Fruit fly (Drosophila melanogaster) whole organism, prepupa: ENCODE results near the gene Cpr66Cb.

Source experiments
- Blimp-1 ChIP-seq: fragments of 200-800 bp; sonication (Bioruptor generic); optimal IDR thresholded peaks from 3 replicates; lab custom pipeline; 2017; ENCODE audit warnings: missing biosample characterization, missing genetic modification characterization, mild to moderate bottlenecking, moderate library complexity, missing genetic modification reagents
- CG10669 ChIP-seq: fragments of 200-800 bp; sonication (Bioruptor generic); optimal IDR thresholded peaks from 3 replicates; lab custom pipeline; 2018; ENCODE audit warnings: missing biosample characterization, mild to moderate bottlenecking, missing genetic modification characterization, moderate library complexity
- CG11294 ChIP-seq: fragments of 200-800 bp; sonication (Bioruptor generic); IDR thresholded peaks from 2 replicates; pipeline ENCODE4 v1.3.6; 2022; ENCODE audit warnings: missing biosample characterization, missing genetic modification characterization
- CG11902 ChIP-seq: fragments of 200-800 bp; sonication (Bioruptor generic); optimal IDR thresholded peaks from 3 replicates; lab custom pipeline; 2016; ENCODE audit warnings: missing biosample characterization, missing genetic modification characterization
- CG15336 ChIP-seq: fragments of 200-800 bp; sonication (Bioruptor generic); IDR thresholded peaks from 2 replicates; pipeline ENCODE4 v1.3.6; 2022; ENCODE audit warnings: missing biosample characterization, missing genetic modification characterization
- CG1621 ChIP-seq: fragments of 200-800 bp; sonication (Bioruptor generic); optimal IDR thresholded peaks from 3 replicates; lab custom pipeline; 2018; ENCODE audit warnings: missing biosample characterization, mild to moderate bottlenecking, missing genetic modification characterization
- CG3032 ChIP-seq: fragments of 200-800 bp; optimal IDR thresholded peaks from 2 replicates; lab custom pipeline; 2019; ENCODE audit warnings: missing biosample characterization, mild to moderate bottlenecking, missing genetic modification characterization, moderate library complexity
- CG32006 ChIP-seq: fragments of 200-800 bp; sonication (Bioruptor generic); optimal IDR thresholded peaks from 3 replicates; lab custom pipeline; 2017; ENCODE audit warnings: missing biosample characterization, mild to moderate bottlenecking, missing genetic modification characterization
- CG34406 ChIP-seq: fragments of 200-800 bp; sonication (Bioruptor generic); optimal IDR thresholded peaks from 3 replicates; lab custom pipeline; 2016; ENCODE audit warnings: missing biosample characterization, missing genetic modification characterization
- CG3919 ChIP-seq: fragments of 200-800 bp; sonication (Bioruptor generic); optimal IDR thresholded peaks from 3 replicates; lab custom pipeline; 2016; ENCODE audit warnings: missing biosample characterization, missing genetic modification characterization
- CG6854 ChIP-seq: fragments of 200-800 bp; sonication (Bioruptor generic); optimal IDR thresholded peaks from 2 replicates; lab custom pipeline; 2017; ENCODE audit warnings: missing biosample characterization, mild to moderate bottlenecking, missing genetic modification characterization
- CG8319 ChIP-seq: fragments of 200-800 bp; sonication (Bioruptor generic); optimal IDR thresholded peaks from 3 replicates; lab custom pipeline; 2016; ENCODE audit warnings: missing biosample characterization, missing genetic modification characterization
- CG8632 ChIP-seq: fragments of 200-800 bp; sonication (Bioruptor generic); optimal IDR thresholded peaks from 3 replicates; lab custom pipeline; 2016; ENCODE audit warnings: missing biosample characterization, missing genetic modification characterization
- Eip75B ChIP-seq: fragments of 200-800 bp; sonication (Bioruptor generic); optimal IDR thresholded peaks from 3 replicates; lab custom pipeline; 2016; ENCODE audit warnings: missing biosample characterization, missing genetic modification characterization
- Eip78C ChIP-seq: fragments of 200-800 bp; sonication (Bioruptor generic); peaks from one replicate; lab custom pipeline; 2016; ENCODE audit warnings: missing biosample characterization, missing genetic modification characterization
- Eip93F ChIP-seq: fragments of 200-800 bp; sonication (Bioruptor generic); optimal IDR thresholded peaks from 2 replicates; lab custom pipeline; 2016; ENCODE audit warnings: missing biosample characterization, mild to moderate bottlenecking, missing genetic modification characterization
- Ets21C ChIP-seq: fragments of 200-800 bp; sonication (Bioruptor generic); optimal IDR thresholded peaks from 3 replicates; lab custom pipeline; 2016; ENCODE audit warnings: missing biosample characterization, missing genetic modification characterization
- Ets96B ChIP-seq: fragments of 200-800 bp; optimal IDR thresholded peaks from 2 replicates; lab custom pipeline; 2019; ENCODE audit warnings: missing biosample characterization, mild to moderate bottlenecking, missing genetic modification characterization, moderate library complexity
- Gug ChIP-seq: fragments of 200-800 bp; sonication (Bioruptor generic); IDR thresholded peaks from 2 replicates; pipeline ENCODE4 v1.3.6; 2022; ENCODE audit warnings: missing biosample characterization, missing genetic modification characterization
- Hr38 ChIP-seq: sonication (Bioruptor generic); optimal IDR thresholded peaks from 2 replicates; lab custom pipeline; 2016; ENCODE audit warnings: missing biosample characterization, missing genetic modification characterization
- Hr39 ChIP-seq: fragments of 200-800 bp; sonication (Bioruptor generic); optimal IDR thresholded peaks from 2 replicates; lab custom pipeline; 2016; ENCODE audit warnings: missing biosample characterization, missing genetic modification characterization
- Hr4 ChIP-seq: fragments of 200-800 bp; sonication (Bioruptor generic); optimal IDR thresholded peaks from 3 replicates; lab custom pipeline; 2016; ENCODE audit warnings: missing biosample characterization, missing genetic modification characterization
- Lpt ChIP-seq: fragments of 200-800 bp; sonication (Bioruptor generic); optimal IDR thresholded peaks from 3 replicates; lab custom pipeline; 2016; ENCODE audit warnings: missing biosample characterization, missing genetic modification characterization
- Met ChIP-seq: fragments of 200-800 bp; sonication (Bioruptor generic); optimal IDR thresholded peaks from 3 replicates; lab custom pipeline; 2016; ENCODE audit warnings: missing biosample characterization, missing genetic modification characterization
- Smox ChIP-seq: fragments of 200-800 bp; sonication (Bioruptor generic); optimal IDR thresholded peaks from 3 replicates; lab custom pipeline; 2016; ENCODE audit warnings: missing biosample characterization, missing genetic modification characterization
- Sox102F ChIP-seq: fragments of 200-800 bp; sonication (Bioruptor generic); optimal IDR thresholded peaks from 2 replicates; lab custom pipeline; 2016; ENCODE audit warnings: missing biosample characterization, mild to moderate bottlenecking, missing genetic modification characterization
- Sox14 ChIP-seq: fragments of 200-800 bp; sonication (Bioruptor generic); optimal IDR thresholded peaks from 3 replicates; lab custom pipeline; 2016; ENCODE audit warnings: missing biosample characterization, missing genetic modification characterization
- achi ChIP-seq: fragments of 200-800 bp; sonication (Bioruptor generic); optimal IDR thresholded peaks from 3 replicates; lab custom pipeline; 2016; ENCODE audit warnings: missing biosample characterization, missing genetic modification characterization
- acj6 ChIP-seq: fragments of 200-800 bp; sonication (Bioruptor generic); optimal IDR thresholded peaks from 3 replicates; lab custom pipeline; 2016; ENCODE audit warnings: missing biosample characterization, missing genetic modification characterization
- cyc ChIP-seq: fragments of 200-800 bp; sonication (Bioruptor generic); optimal IDR thresholded peaks from 3 replicates; lab custom pipeline; 2016; ENCODE audit warnings: missing biosample characterization, missing genetic modification characterization
- dac ChIP-seq: fragments of 200-800 bp; sonication (Bioruptor generic); optimal IDR thresholded peaks from 2 replicates; lab custom pipeline; 2017; ENCODE audit warnings: missing biosample characterization, mild to moderate bottlenecking, missing genetic modification characterization
- eg ChIP-seq: fragments of 200-800 bp; sonication (Bioruptor generic); IDR thresholded peaks from 3 replicates; pipeline ENCODE4 v1.3.6; 2022; ENCODE audit warnings: missing biosample characterization, missing genetic modification characterization
- esn ChIP-seq: fragments of 200-800 bp; sonication (Bioruptor generic); optimal IDR thresholded peaks from 2 replicates; lab custom pipeline; 2016; ENCODE audit warnings: missing biosample characterization, mild to moderate bottlenecking, missing genetic modification characterization, moderate library complexity
- fd85E ChIP-seq: fragments of 200-800 bp; sonication (Bioruptor generic); optimal IDR thresholded peaks from 3 replicates; lab custom pipeline; 2016; ENCODE audit warnings: missing biosample characterization, missing genetic modification characterization
- fkh ChIP-seq: fragments of 200-800 bp; sonication (Bioruptor generic); optimal IDR thresholded peaks from 3 replicates; lab custom pipeline; 2017; ENCODE audit warnings: missing biosample characterization, mild to moderate bottlenecking, missing genetic modification characterization, moderate library complexity
- lz ChIP-seq: fragments of 200-800 bp; sonication (Bioruptor generic); optimal IDR thresholded peaks from 3 replicates; lab custom pipeline; 2016; ENCODE audit warnings: missing biosample characterization, missing genetic modification characterization
- net ChIP-seq: fragments of 200-800 bp; sonication (Bioruptor generic); optimal IDR thresholded peaks from 3 replicates; lab custom pipeline; 2016; ENCODE audit warnings: missing biosample characterization, missing genetic modification characterization
- salr ChIP-seq, 2 experiments: fragments of 200-800 bp; sonication (Bioruptor generic); optimal IDR thresholded peaks; 3 replicates each; lab custom pipeline; 2016 to 2018; ENCODE audit warnings: missing biosample characterization in 2 of 2, missing genetic modification characterization in 2 of 2, mild to moderate bottlenecking in 1 of 2
- ss ChIP-seq, 2 experiments: fragments of 200-800 bp; sonication (Bioruptor generic); optimal IDR thresholded peaks; 2 replicates in 1 of 2; 3 replicates in 1 of 2; lab custom pipeline; 2017 to 2018; ENCODE audit warnings: mild to moderate bottlenecking in 2 of 2, missing biosample characterization in 2 of 2, missing genetic modification characterization in 2 of 2, moderate library complexity in 1 of 2
- svp ChIP-seq: fragments of 200-800 bp; sonication (Bioruptor generic); peaks from one replicate; lab custom pipeline; 2016; ENCODE audit warnings: missing biosample characterization, missing genetic modification characterization
- topi ChIP-seq: fragments of 200-800 bp; sonication (Bioruptor generic); optimal IDR thresholded peaks from 3 replicates; lab custom pipeline; 2016; ENCODE audit warnings: missing biosample characterization, missing genetic modification characterization

Cpr66Cb gene

dm6 chr3L:8370922-8371321 lies 34.5 kb downstream of the Cpr66Cb start (continued):
- TF ChIP-seq CG11902 = no peak
- TF ChIP-seq fd85E (GFP tag; lab: Kevin White, UChicago) = no peak
- TF ChIP-seq Lpt (GFP tag; lab: Kevin White, UChicago) = no peak
- TF ChIP-seq fkh (GFP tag; lab: Kevin White, UChicago) = no peak
- peak; percentile 4 for TF ChIP-seq CG8632
- TF ChIP-seq dac (GFP tag; lab: Kevin White, UChicago) = no peak
- peak; percentile 64 for TF ChIP-seq topi (GFP tag; lab: Kevin White, UChicago)
- TF ChIP-seq ss (GFP tag; optimal IDR thresholded peaks at IDR 0.05; lab: Kevin White, UChicago) = no peak
- TF ChIP-seq net = no peak
- TF ChIP-seq Eip93F (GFP tag; lab: Kevin White, UChicago) = no peak
- peak; percentile 80 for TF ChIP-seq Eip78C (GFP tag; lab: Kevin White, UChicago)
- no peak for TF ChIP-seq CG10669 (GFP tag; lab: Kevin White, UChicago)
- TF ChIP-seq Hr4 (GFP tag; lab: Kevin White, UChicago) = no peak
- TF ChIP-seq lz (GFP tag; lab: Kevin White, UChicago) = peak; percentile 57
- no peak for TF ChIP-seq Eip75B (GFP tag; lab: Kevin White, UChicago)
- TF ChIP-seq achi (GFP tag; lab: Kevin White, UChicago) = no peak
- TF ChIP-seq esn (GFP tag; lab: Kevin White, UChicago) = peak; percentile 61
- TF ChIP-seq acj6 = peak; percentile 10
- TF ChIP-seq CG3032 = no peak
- TF ChIP-seq Sox102F (GFP tag; lab: Kevin White, UChicago) = peak; percentile 70
- no peak for TF ChIP-seq eg (GFP tag; lab: Robert Waterston, UW)
- TF ChIP-seq Sox14 (GFP tag; lab: Kevin White, UChicago) = peak; percentile 44
- TF ChIP-seq CG8319 (GFP tag; lab: Kevin White, UChicago) = no peak
- peak; percentile 51 for TF ChIP-seq cyc (GFP tag; lab: Kevin White, UChicago)

- TF ChIP-seq svp (GFP tag; lab: Kevin White, UChicago) (peak; percentile 56), CG34406 (GFP tag; lab: Kevin White, UChicago) (no peak), Eip78C (GFP tag; lab: Kevin White, UChicago) (peak; percentile 62)
- TF ChIP-seq, all 60 proteins: peak for 2
Measured at dm6 chr3L:8371538-8371937, 35.1 kb downstream of the Cpr66Cb start.

dm6 chr3L:8372035-8372434 lies 35.6 kb downstream of the Cpr66Cb start, which contains the start of gene ImpE1:
TSS of gene ImpE1 (plus strand) at chr3L:8372405.
- TF ChIP-seq Eip78C (GFP tag; lab: Kevin White, UChicago) (peak; percentile 45), CG3032 (no peak), CG6854 (GFP tag; lab: Kevin White, UChicago) (peak; percentile 49), CG3919 (GFP tag; lab: Kevin White, UChicago) (peak; percentile 74), Met (no peak), fkh (GFP tag; lab: Kevin White, UChicago) (no peak), Sox102F (GFP tag; lab: Kevin White, UChicago) (peak; percentile 35), Blimp-1 (GFP tag; lab: Kevin White, UChicago) (no peak), CG11902 (no peak), CG32006 (GFP tag; lab: Kevin White, UChicago) (no peak)

DNA sequence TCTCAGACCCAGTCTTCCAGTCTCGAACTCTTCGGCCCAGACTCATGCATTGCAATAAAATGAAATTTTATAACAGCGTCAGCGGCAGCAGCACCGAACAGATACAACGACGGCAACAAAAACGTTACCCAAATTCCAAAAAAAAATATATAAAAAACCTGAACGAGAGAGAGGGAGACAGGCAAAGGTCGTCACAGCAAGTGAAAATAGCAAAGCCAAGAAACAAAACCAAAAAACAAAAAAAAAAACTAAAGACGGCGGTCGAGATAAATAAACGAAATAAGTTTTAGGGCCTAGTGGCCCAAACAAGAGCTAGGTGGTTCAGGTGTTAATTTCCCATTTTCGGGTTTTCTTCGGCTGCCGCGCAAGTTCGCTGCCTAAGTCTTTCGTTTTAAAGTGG lies 37.6 kb downstream of the Cpr66Cb start:
- TF ChIP-seq Gug (GFP tag; lab: Robert Waterston, UW) (no peak), dac (GFP tag; lab: Kevin White, UChicago) (no peak), achi (GFP tag; lab: Kevin White, UChicago) (no peak), Hr39 (GFP tag; lab: Kevin White, UChicago) (no peak), CG11294 (GFP tag; lab: Robert Waterston, UW) (no peak), salr (GFP tag; optimal IDR thresholded peaks at IDR 0.05; lab: Kevin White, UChicago) (no peak), Sox102F (GFP tag; lab: Kevin White, UChicago) (no peak), cyc (GFP tag; lab: Kevin White, UChicago) (no peak), Lpt (GFP tag; lab: Kevin White, UChicago) (no peak), Ets96B (tag; lab: Kevin White, UChicago) (no peak), CG1621 (tag; lab: Kevin White, UChicago) (no peak), Eip93F (GFP tag; lab: Kevin White, UChicago) (no peak), CG3032 (no peak), Smox (GFP tag; lab: Kevin White, UChicago) (no peak), lz (GFP tag; lab: Kevin White, UChicago) (no peak), CG15336 (GFP tag; lab: Robert Waterston, UW) (no peak), CG34406 (GFP tag; lab: Kevin White, UChicago) (no peak), Ets21C (GFP tag; lab: Kevin White, UChicago) (no peak), Hr38 (GFP tag; lab: Kevin White, UChicago) (no peak), CG3919 (GFP tag; lab: Kevin White, UChicago) (no peak)
